Worm (Caenorhabditis elegans) whole organism, early embryonic: ENCODE data around the gene srg-22.

ENCODE experiments used
- F13C5.2 ChIP-seq: sonication (generic microtip); optimal IDR thresholded peaks from 2 replicates; lab custom pipeline; 2017; ENCODE audit warnings: mild to moderate bottlenecking, missing genetic modification characterization, inconsistent platforms, missing compliant biosample characterization
- aly-1 ChIP-seq: sonication (generic microtip); optimal IDR thresholded peaks from 2 replicates; lab custom pipeline; 2016; ENCODE audit warnings: missing genetic modification characterization, missing compliant biosample characterization
- ama-1 ChIP-seq: fragments of 150-350 bp; optimal IDR thresholded peaks from 2 replicates; lab custom pipeline; 2014
- ceh-36 ChIP-seq: sonication (generic microtip); optimal IDR thresholded peaks from 2 replicates; lab custom pipeline; 2016; ENCODE audit warnings: missing genetic modification characterization, inconsistent platforms, missing compliant biosample characterization
- ets-7 ChIP-seq: sonication (generic microtip); optimal IDR thresholded peaks from 2 replicates; lab custom pipeline; 2016; ENCODE audit warnings: missing genotype, missing genetic modification characterization, missing compliant biosample characterization
- pes-1 ChIP-seq: fragments of 200-800 bp; sonication (Bioruptor generic); IDR thresholded peaks from 2 replicates; pipeline ENCODE4 v1.3.6; 2022; ENCODE audit warnings: missing genetic modification reagents, missing genetic modification characterization, missing compliant biosample characterization
- scrt-1 ChIP-seq: fragments of 200-800 bp; sonication (Bioruptor generic); IDR thresholded peaks from 2 replicates; pipeline ENCODE4 v1.3.6; 2022; ENCODE audit warnings: missing genetic modification characterization, missing compliant biosample characterization
- sea-1 ChIP-seq: fragments of 200-800 bp; sonication (Bioruptor generic); conservative IDR thresholded peaks from 2 replicates; pipeline ENCODE4 v1.3.6; 2022; ENCODE audit warnings: missing genetic modification characterization, missing compliant biosample characterization
- tra-4 ChIP-seq: sonication (generic microtip); optimal IDR thresholded peaks from 2 replicates; lab custom pipeline; 2017; ENCODE audit warnings: missing genetic modification characterization, missing compliant biosample characterization

- TF ChIP-seq ama-1 (lab: Kevin White, UChicago) (no peak), F13C5.2 (no peak), tra-4 (no peak), scrt-1 (GFP tag; lab: Robert Waterston, UW) (no peak), pes-1 (GFP tag; lab: Robert Waterston, UW) (no peak), sea-1 (GFP tag; lab: Robert Waterston, UW) (no peak), ets-7 (tag; lab: Kevin White, UChicago) (no peak), ceh-36 (tag; lab: Kevin White, UChicago) (no peak), aly-1 (no peak)
Measured at ce11 chrII:3050703-3051102, 42.5 kb downstream of the srg-22 start, which contains the start of gene sri-31.
